Worm (Caenorhabditis elegans): ENCODE data around the gene M02D8.6.

ce11 chrX:8744192-8744985 is 12.7 kb upstream of the M02D8.6 start:
- TF ChIP-seq dao-5 (tag; optimal IDR thresholded peaks at IDR 0.05): no peak
- no peak for TF ChIP-seq W03F9.2 (tag; optimal IDR thresholded peaks at IDR 0.05)
